Worm (Caenorhabditis elegans) whole organism, L4 larva: ENCODE measurements around the gene C54G7.1.

Experiments used
- D1046.2 ChIP-seq: fragments of 200-800 bp; sonication (Bioruptor generic); IDR thresholded peaks from 2 replicates; pipeline ENCODE4 v1.3.6; 2022; ENCODE audit warnings: missing genetic modification characterization, missing compliant biosample characterization
- F10B5.3 ChIP-seq: sonication (generic microtip); optimal IDR thresholded peaks from 2 replicates; lab custom pipeline; 2016; ENCODE audit warnings: mild to moderate bottlenecking, missing genetic modification characterization, missing compliant biosample characterization
- F37D6.2 ChIP-seq: sonication (generic microtip); optimal IDR thresholded peaks from 2 replicates; lab custom pipeline; 2016; ENCODE audit warnings: mild to moderate bottlenecking, missing genetic modification characterization, missing compliant biosample characterization
- R02D3.7 ChIP-seq: fragments of 150-350 bp; sonication (generic microtip); optimal IDR thresholded peaks from 3 replicates; lab custom pipeline; 2014; ENCODE audit warnings: missing biosample characterization, missing genetic modification characterization
- T20F7.1 ChIP-seq: fragments of 200-800 bp; sonication (Bioruptor generic); optimal IDR thresholded peaks from 2 replicates; lab custom pipeline; 2018; ENCODE audit warnings: mild to moderate bottlenecking, missing genetic modification characterization, missing compliant biosample characterization
- T26A8.4 ChIP-seq: fragments of 200-800 bp; sonication (Bioruptor generic); IDR thresholded peaks from 2 replicates; pipeline ENCODE4 v1.3.6; 2022; ENCODE audit warnings: missing genetic modification characterization, missing compliant biosample characterization
- Y48G9A.11 ChIP-seq: fragments of 200-800 bp; sonication (Bioruptor generic); IDR thresholded peaks from 2 replicates; pipeline ENCODE4 v1.3.6; 2022; ENCODE audit warnings: missing genetic modification reagents, missing genetic modification characterization, missing compliant biosample characterization
- Y5F2A.4 ChIP-seq: fragments of 200-800 bp; sonication (Bioruptor generic); optimal IDR thresholded peaks from 2 replicates; lab custom pipeline; 2018; ENCODE audit warnings: mild to moderate bottlenecking, missing genetic modification characterization, missing compliant biosample characterization
- ZK337.2 ChIP-seq: fragments of 200-800 bp; sonication (Bioruptor generic); IDR thresholded peaks from 2 replicates; pipeline ENCODE4 v1.3.6; 2022; ENCODE audit warnings: missing genetic modification reagents, missing genetic modification characterization, missing compliant biosample characterization
- ZK546.5 ChIP-seq, 2 experiments: sonication (generic microtip); optimal IDR thresholded peaks; 2 replicates each; lab custom pipeline; 2017; ENCODE audit warnings: missing biosample characterization in 2 of 2, missing genetic modification characterization in 2 of 2
- attf-4 ChIP-seq: sonication (generic microtip); optimal IDR thresholded peaks from 3 replicates; lab custom pipeline; 2017; ENCODE audit warnings: missing biosample characterization, missing genetic modification characterization
- ceh-32 ChIP-seq: sonication (generic microtip); optimal IDR thresholded peaks from 2 replicates; lab custom pipeline; 2016; ENCODE audit warnings: mild to moderate bottlenecking, missing genetic modification characterization, missing compliant biosample characterization; ENCODE audit not compliant: poor library complexity
- ceh-82 ChIP-seq: sonication (generic microtip); optimal IDR thresholded peaks from 2 replicates; lab custom pipeline; 2017; ENCODE audit warnings: missing biosample characterization, missing genetic modification characterization
- daf-12 ChIP-seq: fragments of 150-350 bp; optimal IDR thresholded peaks from 2 replicates; lab custom pipeline; 2014; ENCODE audit warnings: missing biosample characterization, missing genetic modification reagents, missing genetic modification characterization
- daf-16 ChIP-seq, 3 experiments: sonication (generic microtip); optimal IDR thresholded peaks; 2 replicates each; lab custom pipeline; 2016 to 2017; ENCODE audit warnings: missing genetic modification characterization in 3 of 3, missing genetic modification reagents in 3 of 3, mild to moderate bottlenecking in 2 of 3, missing compliant biosample characterization in 2 of 3, missing biosample characterization in 1 of 3, moderate library complexity in 1 of 3
- daf-8 ChIP-seq: fragments of 200-800 bp; sonication (Bioruptor generic); IDR thresholded peaks from 2 replicates; pipeline ENCODE4 v1.3.6; 2022; ENCODE audit warnings: missing genetic modification characterization, missing compliant biosample characterization
- dmd-8 ChIP-seq: fragments of 200-800 bp; sonication (Bioruptor generic); IDR thresholded peaks from 2 replicates; pipeline ENCODE4 v1.3.6; 2022; ENCODE audit warnings: missing genetic modification characterization, missing compliant biosample characterization
- dmd-9 ChIP-seq: fragments of 200-800 bp; sonication (Bioruptor generic); IDR thresholded peaks from 2 replicates; pipeline ENCODE4 v1.3.6; 2022; ENCODE audit warnings: missing genetic modification reagents, missing genetic modification characterization, missing compliant biosample characterization
- duxl-1 ChIP-seq: sonication (generic microtip); optimal IDR thresholded peaks from 2 replicates; lab custom pipeline; 2016; ENCODE audit warnings: mild to moderate bottlenecking, missing genetic modification characterization, moderate library complexity, missing compliant biosample characterization; ENCODE audit not compliant: poor library complexity
- dve-1 ChIP-seq: sonication (generic microtip); optimal IDR thresholded peaks from 2 replicates; lab custom pipeline; 2017; ENCODE audit warnings: antibody characterized with exemption, mild to moderate bottlenecking, missing genetic modification characterization, missing compliant biosample characterization; ENCODE audit not compliant: insufficient read depth
- fkh-10 ChIP-seq: fragments of 150-350 bp; optimal IDR thresholded peaks from 2 replicates; lab custom pipeline; 2014; ENCODE audit warnings: missing biosample characterization, missing genetic modification reagents, missing genetic modification characterization
- fos-1 ChIP-seq: fragments of 150-350 bp; optimal IDR thresholded peaks from 2 replicates; lab custom pipeline; 2014; ENCODE audit warnings: missing biosample characterization, missing genetic modification characterization
- hlh-11 ChIP-seq: fragments of 200-800 bp; sonication (Bioruptor generic); optimal IDR thresholded peaks from 2 replicates; lab custom pipeline; 2018; ENCODE audit warnings: mild to moderate bottlenecking, missing genetic modification characterization, missing compliant biosample characterization
- hlh-30 ChIP-seq: sonication (generic microtip); optimal IDR thresholded peaks from 2 replicates; lab custom pipeline; 2017; ENCODE audit warnings: antibody characterized with exemption, mild to moderate bottlenecking, missing genetic modification characterization, missing compliant biosample characterization; ENCODE audit not compliant: insufficient read depth
- lin-38 ChIP-seq: fragments of 200-800 bp; sonication (Bioruptor generic); IDR thresholded peaks from 2 replicates; pipeline ENCODE4 v1.3.6; 2022; ENCODE audit warnings: missing genetic modification reagents, missing genetic modification characterization, missing compliant biosample characterization
- lir-3 ChIP-seq: sonication (generic microtip); optimal IDR thresholded peaks from 2 replicates; lab custom pipeline; 2016; ENCODE audit warnings: mild to moderate bottlenecking, missing genetic modification characterization, missing compliant biosample characterization
- madf-5 ChIP-seq, 2 experiments: fragments of 200-800 bp; sonication (Bioruptor generic); IDR thresholded peaks; 2 replicates each; pipeline ENCODE4 v1.3.6; 2022; ENCODE audit warnings: missing compliant biosample characterization in 2 of 2, missing genetic modification characterization in 2 of 2
- mdl-1 ChIP-seq, 2 experiments: fragments of 150-350 bp in 1 of 2; sonication (generic microtip) in 1 of 2; optimal IDR thresholded peaks; 2 replicates each; lab custom pipeline; 2014 to 2017; ENCODE audit warnings: missing biosample characterization in 2 of 2, missing genetic modification characterization in 2 of 2
- mes-2 ChIP-seq: sonication (generic microtip); optimal IDR thresholded peaks from 2 replicates; lab custom pipeline; 2016; ENCODE audit warnings: missing genotype, mild to moderate bottlenecking, missing genetic modification characterization, missing compliant biosample characterization; ENCODE audit not compliant: poor library complexity, severe bottlenecking
- mxl-3 ChIP-seq: fragments of 200-800 bp; sonication (Bioruptor generic); optimal IDR thresholded peaks from 2 replicates; lab custom pipeline; 2018; ENCODE audit warnings: mild to moderate bottlenecking, missing genetic modification characterization, missing compliant biosample characterization
- nhr-111 ChIP-seq: fragments of 200-800 bp; sonication (Bioruptor generic); optimal IDR thresholded peaks from 2 replicates; lab custom pipeline; 2018; ENCODE audit warnings: mild to moderate bottlenecking, missing genetic modification characterization, missing compliant biosample characterization
- nhr-237 ChIP-seq: sonication (generic microtip); optimal IDR thresholded peaks from 2 replicates; lab custom pipeline; 2017; ENCODE audit warnings: missing biosample characterization, missing genetic modification characterization
- nhr-28 ChIP-seq: fragments of 150-350 bp; optimal IDR thresholded peaks from 2 replicates; lab custom pipeline; 2014; ENCODE audit warnings: missing biosample characterization, missing genetic modification characterization
- nhr-41 ChIP-seq: fragments of 200-800 bp; sonication (Bioruptor generic); IDR thresholded peaks from 2 replicates; pipeline ENCODE4 v1.3.6; 2022; ENCODE audit warnings: missing genetic modification reagents, missing genetic modification characterization, missing compliant biosample characterization
- nhr-48 ChIP-seq: sonication (generic microtip); optimal IDR thresholded peaks from 2 replicates; lab custom pipeline; 2016; ENCODE audit warnings: mild to moderate bottlenecking, missing genetic modification characterization, missing compliant biosample characterization
- nhr-6 ChIP-seq: fragments of 150-350 bp; optimal IDR thresholded peaks from 2 replicates; lab custom pipeline; 2014; ENCODE audit warnings: missing biosample characterization, missing genetic modification characterization
- nhr-76 ChIP-seq: fragments of 150-350 bp; optimal IDR thresholded peaks from 2 replicates; lab custom pipeline; 2014; ENCODE audit warnings: missing biosample characterization, missing genetic modification characterization
- pha-4 ChIP-seq, 2 experiments: fragments of 150-350 bp in 1 of 2; fragments of 200-800 bp in 1 of 2; sonication (Bioruptor generic) in 1 of 2; IDR thresholded peaks in 1 of 2; optimal IDR thresholded peaks in 1 of 2; 2 replicates each; pipeline versions ENCODE4 v1.3.6 to Lab custom; 2014 to 2022; ENCODE audit warnings: missing genetic modification characterization in 2 of 2, missing genetic modification reagents in 2 of 2, missing biosample characterization in 1 of 2, missing compliant biosample characterization in 1 of 2
- sdz-12 ChIP-seq: fragments of 200-800 bp; sonication (Bioruptor generic); optimal IDR thresholded peaks from 2 replicates; lab custom pipeline; 2018; ENCODE audit warnings: mild to moderate bottlenecking, missing genetic modification characterization, missing compliant biosample characterization
- skn-1 ChIP-seq: fragments of 150-350 bp; optimal IDR thresholded peaks from 2 replicates; lab custom pipeline; 2014; ENCODE audit warnings: missing biosample characterization, missing genetic modification characterization
- snpc-1.2 ChIP-seq: fragments of 200-800 bp; sonication (Bioruptor generic); IDR thresholded peaks from 2 replicates; pipeline ENCODE4 v1.3.6; 2022; ENCODE audit warnings: missing genetic modification reagents, missing genetic modification characterization, missing compliant biosample characterization
- spr-3 ChIP-seq: fragments of 200-800 bp; sonication (Bioruptor generic); optimal IDR thresholded peaks from 2 replicates; lab custom pipeline; 2018; ENCODE audit warnings: mild to moderate bottlenecking, missing genetic modification characterization, missing compliant biosample characterization
- unc-62 ChIP-seq, 3 experiments: fragments of 150-350 bp in 1 of 3; sonication (generic microtip); optimal IDR thresholded peaks in 2 of 3; peaks in 1 of 3; 1 replicate in 1 of 3; 2 replicates in 2 of 3; lab custom pipeline; 2014 to 2017; ENCODE audit warnings: missing biosample characterization in 3 of 3, missing genetic modification characterization in 3 of 3, missing genetic modification reagents in 3 of 3, missing genotype in 1 of 3
- zip-11 ChIP-seq: fragments of 200-800 bp; sonication (Bioruptor generic); IDR thresholded peaks from 2 replicates; pipeline ENCODE4 v1.3.6; 2022; ENCODE audit warnings: missing genetic modification characterization, missing compliant biosample characterization
- zip-2 ChIP-seq: fragments of 150-350 bp; optimal IDR thresholded peaks from 2 replicates; lab custom pipeline; 2014; ENCODE audit warnings: missing biosample characterization, missing genetic modification characterization

The C54G7.1 gene

ce11 chrX:5507926-5508325 lies 35.8 kb upstream of the C54G7.1 start:
- no peak for TF ChIP-seq zip-11 (GFP tag; lab: Robert Waterston, UW)
- no peak for TF ChIP-seq lin-38 (GFP tag; lab: Robert Waterston, UW)
- no peak for TF ChIP-seq daf-8
- TF ChIP-seq mxl-3 = no peak
- TF ChIP-seq nhr-76 (tag; lab: Kevin White, UChicago) = no peak
- TF ChIP-seq R02D3.7 (tag; lab: Kevin White, UChicago) = no peak
- TF ChIP-seq dmd-8 (GFP tag; lab: Robert Waterston, UW) = no peak
- peak; percentile 7 for TF ChIP-seq dve-1 (tag; lab: Kevin White, UChicago)
- no peak for TF ChIP-seq T20F7.1 (GFP tag; lab: Kevin White, UChicago)
- no peak for TF ChIP-seq nhr-48
- no peak for TF ChIP-seq fkh-10 (GFP tag; lab: Kevin White, UChicago)
- no peak for TF ChIP-seq nhr-28 (tag; lab: Kevin White, UChicago)
- no peak for TF ChIP-seq pha-4 (GFP tag; IDR thresholded peaks at IDR 0.05; lab: Robert Waterston, UW)
- TF ChIP-seq pha-4 (tag; optimal IDR thresholded peaks at IDR 0.05; lab: Kevin White, UChicago) = no peak
- peak; percentile 1 for TF ChIP-seq hlh-30 (tag; lab: Kevin White, UChicago)
- no peak for TF ChIP-seq fos-1 (tag; lab: Kevin White, UChicago)
- no peak for TF ChIP-seq zip-2 (tag; lab: Kevin White, UChicago)

ce11 chrX:5509114-5509877 lies 34.5 kb upstream of the C54G7.1 start:
- TF ChIP-seq nhr-111 (GFP tag; lab: Kevin White, UChicago) (no peak), hlh-11 (peak; percentile 7), nhr-28 (tag; lab: Kevin White, UChicago) (peak; percentile 4), snpc-1.2 (GFP tag; lab: Robert Waterston, UW) (no peak), fos-1 (tag; lab: Kevin White, UChicago) (no peak), mdl-1 (tag; optimal IDR thresholded peaks at IDR 0.05; lab: Kevin White, UChicago) (no peak), skn-1 (tag; lab: Kevin White, UChicago) (no peak), T26A8.4 (GFP tag; lab: Robert Waterston, UW) (no peak), nhr-41 (GFP tag; lab: Robert Waterston, UW) (no peak), ZK546.5 (tag; optimal IDR thresholded peaks at IDR 0.05; lab: Kevin White, UChicago) (no peak), unc-62 (GFP tag; optimal IDR thresholded peaks at IDR 0.05 in 1 of 2; lab: Kevin White, UChicago) (no peak), unc-62 (tag; optimal IDR thresholded peaks at IDR 0.05; lab: Kevin White, UChicago) (no peak), fkh-10 (GFP tag; lab: Kevin White, UChicago) (no peak), daf-12 (tag; lab: Kevin White, UChicago) (no peak), ceh-32 (no peak), ZK337.2 (no peak), nhr-6 (tag; lab: Kevin White, UChicago) (no peak), ceh-82 (tag; lab: Kevin White, UChicago) (no peak), Y5F2A.4 (GFP tag; lab: Kevin White, UChicago) (no peak), mes-2 (tag; lab: Kevin White, UChicago) (no peak), dve-1 (tag; lab: Kevin White, UChicago) (peak; percentile 50), D1046.2 (GFP tag; lab: Robert Waterston, UW) (no peak), zip-11 (GFP tag; lab: Robert Waterston, UW) (no peak), attf-4 (tag; lab: Kevin White, UChicago) (no peak), dmd-9 (no peak), duxl-1 (no peak), mxl-3 (no peak), R02D3.7 (tag; lab: Kevin White, UChicago) (no peak), nhr-237 (tag; lab: Kevin White, UChicago) (no peak), daf-16 (GFP tag; optimal IDR thresholded peaks at IDR 0.05; lab: Kevin White, UChicago) (peak in 1 of 2 experiments; percentile 13), daf-16 (tag; optimal IDR thresholded peaks at IDR 0.05; lab: Kevin White, UChicago) (peak; percentile 97), pha-4 (GFP tag; IDR thresholded peaks at IDR 0.05; lab: Robert Waterston, UW) (no peak), pha-4 (tag; optimal IDR thresholded peaks at IDR 0.05; lab: Kevin White, UChicago) (no peak), spr-3 (GFP tag; lab: Kevin White, UChicago) (no peak), sdz-12 (no peak), F10B5.3 (tag; lab: Kevin White, UChicago) (no peak), Y48G9A.11 (GFP tag; lab: Robert Waterston, UW) (no peak), lir-3 (tag; lab: Kevin White, UChicago) (no peak), F37D6.2 (tag; lab: Kevin White, UChicago) (no peak), madf-5 (GFP tag; IDR thresholded peaks at IDR 0.05; lab: Robert Waterston, UW) (no peak)
